Worm (Caenorhabditis elegans): ENCODE results near the gene C18E9.8.

Gene C18E9.8

ce11 chrII:8956896-8957295, 31.0 kb downstream of the C18E9.8 start:
- peak; percentile 3 for TF ChIP-seq nhr-47 (tag; optimal IDR thresholded peaks at IDR 0.05)
- TF ChIP-seq ces-1 (GFP tag; optimal IDR thresholded peaks at IDR 0.05), result peak; percentile 6
- TF ChIP-seq lin-14 (GFP tag; optimal IDR thresholded peaks at IDR 0.05), result peak; percentile 61
- no peak for TF ChIP-seq egl-13 (tag; optimal IDR thresholded peaks at IDR 0.05)

- TF ChIP-seq nhr-12 (tag; optimal IDR thresholded peaks at IDR 0.05) (no peak), blmp-1 (tag; optimal IDR thresholded peaks at IDR 0.05) (peak; percentile 85)
Observed at ce11 chrII:8953703-8954102, 34.2 kb downstream of the C18E9.8 start.

ce11 chrII:8951270-8951669, 36.6 kb downstream of the C18E9.8 start:
- TF ChIP-seq grh-1 (GFP tag; IDR thresholded peaks at IDR 0.05) (no peak), sox-4 (tag; optimal IDR thresholded peaks at IDR 0.05) (no peak), unc-86 (tag; optimal IDR thresholded peaks at IDR 0.05) (peak; percentile 65), irx-1 (tag; optimal IDR thresholded peaks at IDR 0.05) (no peak), lin-14 (GFP tag; optimal IDR thresholded peaks at IDR 0.05) (peak; percentile 29), lin-15B (tag; optimal IDR thresholded peaks at IDR 0.05) (no peak), pax-3 (tag; optimal IDR thresholded peaks at IDR 0.05) (no peak)

ce11 chrII:8948640-8949039, 39.2 kb downstream of the C18E9.8 start:
- TF ChIP-seq lir-3 (tag; optimal IDR thresholded peaks at IDR 0.05; ENCODE audit: poor library complexity), result no peak
- TF ChIP-seq fkh-10 (GFP tag; optimal IDR thresholded peaks at IDR 0.05), result peak; percentile 34
- TF ChIP-seq ceh-63 (GFP tag; optimal IDR thresholded peaks at IDR 0.05), result no peak
- TF ChIP-seq dsc-1 (tag; optimal IDR thresholded peaks at IDR 0.05), result peak; percentile 54
- TF ChIP-seq lin-14 (GFP tag; optimal IDR thresholded peaks at IDR 0.05), result peak; percentile 30

- TF ChIP-seq lin-14 (GFP tag; optimal IDR thresholded peaks at IDR 0.05), result no peak
- TF ChIP-seq nhr-19 (GFP tag; conservative IDR thresholded peaks at IDR 0.05), result no peak
- TF ChIP-seq nhr-85 (tag), result no peak
- TF ChIP-seq pax-3 (tag; optimal IDR thresholded peaks at IDR 0.05), result no peak
- no peak for TF ChIP-seq mab-9 (GFP tag; IDR thresholded peaks at IDR 0.05)
- no peak for TF ChIP-seq ztf-4 (tag; optimal IDR thresholded peaks at IDR 0.05)
- no peak for TF ChIP-seq nhr-12 (tag; optimal IDR thresholded peaks at IDR 0.05)
- TF ChIP-seq sptf-1 (tag; optimal IDR thresholded peaks at IDR 0.05), result no peak
- TF ChIP-seq fkh-4 (tag; optimal IDR thresholded peaks at IDR 0.05; ENCODE audit: borderline replicate concordance), result no peak
- TF ChIP-seq nhr-71 (tag; optimal IDR thresholded peaks at IDR 0.05), result no peak
- TF ChIP-seq fkh-10 (GFP tag; optimal IDR thresholded peaks at IDR 0.05), result no peak
- no peak for TF ChIP-seq lsy-2 (tag; optimal IDR thresholded peaks at IDR 0.05)
- no peak for TF ChIP-seq nhr-47 (tag; optimal IDR thresholded peaks at IDR 0.05)
- no peak for TF ChIP-seq lin-15B (tag; optimal IDR thresholded peaks at IDR 0.05)
- no peak for TF ChIP-seq egl-13 (tag; optimal IDR thresholded peaks at IDR 0.05)
- TF ChIP-seq rnt-1 (tag; optimal IDR thresholded peaks at IDR 0.05), result no peak
- no peak for TF ChIP-seq mdl-1 (tag; optimal IDR thresholded peaks at IDR 0.05)
- TF ChIP-seq irx-1 (tag; optimal IDR thresholded peaks at IDR 0.05), result no peak
Observed at ce11 chrII:8947391-8947790, 40.5 kb downstream of the C18E9.8 start, which contains the start of gene cutl-15. Gene cutl-15, minus strand, starts transcription at chrII:8947688.

ce11 chrII:8945167-8945566, 42.7 kb downstream of the C18E9.8 start:
- TF ChIP-seq fkh-10 (GFP tag; optimal IDR thresholded peaks at IDR 0.05) (peak; percentile 61), lin-14 (GFP tag; optimal IDR thresholded peaks at IDR 0.05) (peak; percentile 42), sup-37 (GFP tag; optimal IDR thresholded peaks at IDR 0.05) (no peak), hlh-17 (GFP tag; optimal IDR thresholded peaks at IDR 0.05; ENCODE audit: borderline replicate concordance) (no peak), ets-5 (GFP tag; IDR thresholded peaks at IDR 0.05) (no peak)

All from whole organism, L1 larva.